Worm (Caenorhabditis elegans): Measurements from ENCODE around the gene obr-1.

DNA sequence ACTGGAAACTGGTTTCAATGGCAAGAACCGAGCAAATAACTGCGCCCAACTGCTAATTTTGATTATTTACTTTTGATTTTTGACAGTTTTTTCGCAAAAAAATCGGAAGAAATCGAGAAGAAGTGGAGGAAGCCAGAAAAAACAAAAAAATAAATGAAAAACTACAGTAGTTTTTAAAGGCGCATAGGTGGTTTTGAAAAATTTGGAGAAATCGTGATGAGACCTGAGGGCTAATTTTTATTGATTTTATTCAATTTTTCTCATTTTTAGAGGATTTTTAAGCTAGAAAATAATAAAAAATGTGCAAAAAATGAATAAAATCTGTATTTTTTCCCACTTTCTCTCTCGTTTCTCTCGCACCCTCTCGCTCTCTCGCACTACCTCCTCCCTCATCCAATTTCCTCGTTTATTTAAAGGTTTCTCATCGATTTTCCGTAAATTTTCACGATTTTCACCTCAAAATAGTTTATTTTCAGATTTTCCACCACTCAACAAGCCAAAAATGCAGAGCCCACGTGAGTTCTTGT, 4.0 kb upstream of the obr-1 start, which contains the start of gene Y47D3A.20:
- no peak for TF ChIP-seq hlh-30 (tag; optimal IDR thresholded peaks at IDR 0.05; ENCODE audit: insufficient read depth)
- no peak for TF ChIP-seq eyg-1 (tag; optimal IDR thresholded peaks at IDR 0.05)
- TF ChIP-seq ceh-34 (tag; optimal IDR thresholded peaks at IDR 0.05), result no peak
- TF ChIP-seq ceh-9 (tag; optimal IDR thresholded peaks at IDR 0.05), result no peak
- no peak for TF ChIP-seq ceh-22 (tag; optimal IDR thresholded peaks at IDR 0.05)
- no peak for TF ChIP-seq tbx-2 (tag; optimal IDR thresholded peaks at IDR 0.05)
